Worm (Caenorhabditis elegans): Measurements from ENCODE around the gene sid-1.

ce11 chrV:5131380-5131779 lies 11.6 kb downstream of the sid-1 start:
- TF ChIP-seq ref-1 (GFP tag; conservative IDR thresholded peaks at IDR 0.05) (no peak), flt-1 (GFP tag; IDR thresholded peaks at IDR 0.05) (no peak)

Data from whole organism, midembryonic.